Worm (Caenorhabditis elegans): ENCODE data around the gene F19B10.10.
A peak's percentile ranks its signal among the peaks of the same experiment; 100 is the strongest.

DNA sequence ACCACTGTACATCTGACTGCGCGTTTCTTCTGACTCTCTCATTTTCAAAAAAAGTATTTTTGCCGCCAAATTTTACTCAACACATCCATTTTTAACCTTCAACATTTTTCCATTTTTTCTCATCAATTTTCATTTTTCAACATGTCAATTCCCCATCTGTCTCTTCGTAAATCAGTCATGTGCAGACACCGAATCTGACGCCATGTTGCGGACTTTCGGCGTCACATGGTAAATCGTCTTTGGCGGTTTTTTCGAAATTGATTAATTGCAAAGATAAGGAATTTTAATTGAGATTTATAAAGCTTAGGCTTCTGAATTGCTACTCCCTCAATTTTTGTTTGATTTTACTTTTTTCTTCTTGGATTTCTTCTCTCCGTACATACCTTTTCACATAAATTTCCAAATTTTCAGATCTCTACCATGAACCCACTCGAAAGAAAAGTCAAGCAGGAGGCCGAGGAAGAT lies 1.6 kb upstream of the F19B10.10 start, which contains the start of gene F19B10.1:
- no peak for TF ChIP-seq dao-5 (tag; optimal IDR thresholded peaks at IDR 0.05)
- no peak for TF ChIP-seq him-1 (tag; optimal IDR thresholded peaks at IDR 0.05)
- peak; percentile 67 for TF ChIP-seq W03F9.2 (tag; optimal IDR thresholded peaks at IDR 0.05)

All from whole organism, L4/young adult.